Fruit fly (Drosophila melanogaster) whole organism, embryonic: ENCODE results near the gene CG15429.

ENCODE experiments used
- Antp ChIP-seq: fragments of 200-800 bp; sonication (Bioruptor generic); optimal IDR thresholded peaks from 3 replicates; lab custom pipeline; 2016; ENCODE audit warnings: missing biosample characterization, missing genetic modification characterization
- CG10979 ChIP-seq: fragments of 200-800 bp; sonication (Bioruptor generic); optimal IDR thresholded peaks from 2 replicates; lab custom pipeline; 2018; ENCODE audit warnings: missing biosample characterization, mild to moderate bottlenecking, missing genetic modification characterization, moderate library complexity
- CG15479 ChIP-seq: fragments of 200-800 bp; sonication (Bioruptor generic); optimal IDR thresholded peaks from 3 replicates; lab custom pipeline; 2019; ENCODE audit warnings: missing biosample characterization, mild to moderate bottlenecking, missing genetic modification characterization, moderate library complexity
- CG15696 ChIP-seq: fragments of 200-800 bp; sonication (Bioruptor generic); optimal IDR thresholded peaks from 2 replicates; lab custom pipeline; 2019; ENCODE audit warnings: missing biosample characterization, mild to moderate bottlenecking, missing genetic modification characterization, moderate library complexity
- CG1647 ChIP-seq: fragments of 200-800 bp; sonication (Bioruptor generic); optimal IDR thresholded peaks from 3 replicates; lab custom pipeline; 2016; ENCODE audit warnings: missing biosample characterization, missing genetic modification characterization
- CG18599 ChIP-seq: fragments of 200-800 bp; sonication (Bioruptor generic); optimal IDR thresholded peaks from 3 replicates; lab custom pipeline; 2017; ENCODE audit warnings: missing biosample characterization, missing genetic modification characterization, mild to moderate bottlenecking, moderate library complexity, missing genetic modification reagents
- CG34224 ChIP-seq: fragments of 200-800 bp; sonication (Bioruptor generic); IDR thresholded peaks from 3 replicates; pipeline ENCODE4 v1.3.6; 2022; ENCODE audit warnings: missing biosample characterization, missing genetic modification characterization; ENCODE audit not compliant: partially characterized antibody
- CG4282 ChIP-seq: fragments of 200-800 bp; sonication (Bioruptor generic); optimal IDR thresholded peaks from 2 replicates; lab custom pipeline; 2016; ENCODE audit warnings: missing biosample characterization, missing genetic modification characterization
- CG4404 ChIP-seq: fragments of 200-800 bp; sonication (Bioruptor generic); IDR thresholded peaks from 2 replicates; pipeline ENCODE4 v1.3.6; 2022; ENCODE audit warnings: missing biosample characterization, missing genetic modification characterization
- CG4730 ChIP-seq: fragments of 200-800 bp; sonication (Bioruptor generic); IDR thresholded peaks from 2 replicates; pipeline ENCODE4 v1.3.6; 2022; ENCODE audit warnings: missing biosample characterization, missing genetic modification characterization
- CG6765 ChIP-seq: fragments of 200-800 bp; sonication (Bioruptor generic); optimal IDR thresholded peaks from 3 replicates; lab custom pipeline; 2017; ENCODE audit warnings: missing biosample characterization, mild to moderate bottlenecking, missing genetic modification characterization
- CG6813 ChIP-seq: fragments of 200-800 bp; sonication (Bioruptor generic); optimal IDR thresholded peaks from 2 replicates; lab custom pipeline; 2017; ENCODE audit warnings: missing biosample characterization, missing genetic modification characterization, mild to moderate bottlenecking, moderate library complexity, missing genetic modification reagents
- CG7928 ChIP-seq: fragments of 200-800 bp; sonication (Bioruptor generic); optimal IDR thresholded peaks from 2 replicates; lab custom pipeline; 2017; ENCODE audit warnings: missing biosample characterization, mild to moderate bottlenecking, missing genetic modification characterization
- CG8924 ChIP-seq: fragments of 200-800 bp; optimal IDR thresholded peaks from 3 replicates; lab custom pipeline; 2019; ENCODE audit warnings: missing biosample characterization, mild to moderate bottlenecking, missing genetic modification characterization, moderate library complexity
- CrebB ChIP-seq: fragments of 200-800 bp; sonication (Bioruptor generic); optimal IDR thresholded peaks from 3 replicates; lab custom pipeline; 2018; ENCODE audit warnings: missing biosample characterization, mild to moderate bottlenecking, missing genetic modification characterization
- Dll ChIP-seq: fragments of 200-800 bp; sonication (Bioruptor generic); IDR thresholded peaks from 4 replicates; pipeline ENCODE4 v1.3.6; 2022; ENCODE audit warnings: missing biosample characterization, missing genetic modification characterization; ENCODE audit not compliant: partially characterized antibody
- Dp ChIP-seq: fragments of 200-800 bp; sonication (Bioruptor generic); optimal IDR thresholded peaks from 2 replicates; lab custom pipeline; 2018; ENCODE audit warnings: missing biosample characterization, mild to moderate bottlenecking, missing genetic modification characterization, moderate library complexity
- E2f2 ChIP-seq: fragments of 200-800 bp; sonication (Bioruptor generic); IDR thresholded peaks from 2 replicates; pipeline ENCODE4 v1.3.6; 2022; ENCODE audit warnings: missing biosample characterization, missing genetic modification characterization
- ERR ChIP-seq: fragments of 200-800 bp; sonication (Bioruptor generic); optimal IDR thresholded peaks from 2 replicates; lab custom pipeline; 2016; ENCODE audit warnings: missing biosample characterization, missing genetic modification characterization
- Fer2 ChIP-seq: fragments of 200-800 bp; sonication (Bioruptor generic); optimal IDR thresholded peaks from 2 replicates; lab custom pipeline; 2018; ENCODE audit warnings: missing biosample characterization, mild to moderate bottlenecking, missing genetic modification characterization, moderate library complexity
- HLH54F ChIP-seq: fragments of 200-800 bp; sonication (Bioruptor generic); optimal IDR thresholded peaks from 3 replicates; lab custom pipeline; 2016; ENCODE audit warnings: missing biosample characterization, missing genetic modification characterization
- Hr51 ChIP-seq, 2 experiments: fragments of 200-800 bp; sonication (Bioruptor generic); optimal IDR thresholded peaks; 2 replicates in 1 of 2; 3 replicates in 1 of 2; lab custom pipeline; 2016 to 2018; ENCODE audit warnings: missing biosample characterization in 2 of 2, missing genetic modification characterization in 2 of 2, mild to moderate bottlenecking in 1 of 2, moderate library complexity in 1 of 2
- Jarid2 ChIP-seq: fragments of 200-800 bp; sonication (Bioruptor generic); optimal IDR thresholded peaks from 3 replicates; lab custom pipeline; 2017; ENCODE audit warnings: mild to moderate bottlenecking, missing biosample characterization, missing genetic modification reagents, missing genetic modification characterization
- Kr ChIP-seq: fragments of 200-800 bp; sonication (Bioruptor generic); optimal IDR thresholded peaks from 2 replicates; lab custom pipeline; 2017; ENCODE audit warnings: missing biosample characterization, mild to moderate bottlenecking, missing genetic modification characterization
- MBD-R2 ChIP-seq: fragments of 200-800 bp; sonication (Bioruptor generic); IDR thresholded peaks from 2 replicates; pipeline ENCODE4 v1.3.6; 2022; ENCODE audit warnings: missing biosample characterization, missing genetic modification characterization
- Nf-YB ChIP-seq: fragments of 200-800 bp; sonication (Bioruptor generic); optimal IDR thresholded peaks from 3 replicates; lab custom pipeline; 2019; ENCODE audit warnings: missing biosample characterization, mild to moderate bottlenecking, missing genetic modification characterization, moderate library complexity
- al ChIP-seq: fragments of 200-800 bp; sonication (Bioruptor generic); IDR thresholded peaks from 2 replicates; pipeline ENCODE4 v1.3.6; 2022; ENCODE audit warnings: missing biosample characterization, missing genetic modification characterization
- aop ChIP-seq: fragments of 200-800 bp; sonication (Bioruptor generic); IDR thresholded peaks from 2 replicates; pipeline ENCODE4 v1.3.6; 2022; ENCODE audit warnings: missing biosample characterization, missing genetic modification characterization
- chm ChIP-seq: fragments of 200-800 bp; sonication (Bioruptor generic); IDR thresholded peaks from 2 replicates; pipeline ENCODE4 v1.3.6; 2022; ENCODE audit warnings: missing biosample characterization, missing genetic modification characterization
- dimm ChIP-seq: fragments of 200-800 bp; sonication (Bioruptor generic); IDR thresholded peaks from 2 replicates; pipeline ENCODE4 v1.3.6; 2022; ENCODE audit warnings: missing biosample characterization, missing genetic modification characterization
- eve ChIP-seq, 2 experiments: fragments of >200 bp; optimal IDR thresholded peaks; 2 replicates each; lab custom pipeline; 2017; ENCODE audit warnings: missing biosample characterization in 2 of 2, missing genetic modification characterization in 2 of 2
- eyg ChIP-seq: fragments of 200-800 bp; sonication (Bioruptor generic); optimal IDR thresholded peaks from 3 replicates; lab custom pipeline; 2016; ENCODE audit warnings: missing biosample characterization, missing genetic modification characterization
- grn ChIP-seq: fragments of 200-800 bp; sonication (Bioruptor generic); optimal IDR thresholded peaks from 3 replicates; lab custom pipeline; 2017; ENCODE audit warnings: missing biosample characterization, missing genetic modification characterization
- inv ChIP-seq: fragments of 200-800 bp; sonication (Bioruptor generic); IDR thresholded peaks from 2 replicates; pipeline ENCODE4 v1.3.6; 2022; ENCODE audit warnings: missing biosample characterization, missing genetic modification characterization; ENCODE audit not compliant: partially characterized antibody
- kay ChIP-seq: fragments of 200-800 bp; sonication (Bioruptor generic); optimal IDR thresholded peaks from 2 replicates; lab custom pipeline; 2016; ENCODE audit warnings: missing biosample characterization, missing genetic modification characterization
- kni ChIP-seq: fragments of 200-800 bp; sonication (Bioruptor generic); optimal IDR thresholded peaks from 3 replicates; lab custom pipeline; 2017; ENCODE audit warnings: mild to moderate bottlenecking, missing biosample characterization, missing genetic modification reagents, missing genetic modification characterization
- knrl ChIP-seq: fragments of 200-800 bp; sonication (Bioruptor generic); IDR thresholded peaks from 3 replicates; pipeline ENCODE4 v1.3.6; 2022; ENCODE audit warnings: missing biosample characterization, missing genetic modification characterization; ENCODE audit not compliant: partially characterized antibody
- maf-S ChIP-seq: fragments of 200-800 bp; sonication (Bioruptor generic); optimal IDR thresholded peaks from 2 replicates; lab custom pipeline; 2016; ENCODE audit warnings: missing biosample characterization, missing genetic modification characterization
- nerfin-2 ChIP-seq: fragments of 200-800 bp; sonication (Bioruptor generic); IDR thresholded peaks from 2 replicates; pipeline ENCODE4 v1.3.6; 2022; ENCODE audit warnings: missing biosample characterization, missing genetic modification characterization; ENCODE audit not compliant: partially characterized antibody
- nmo ChIP-seq: fragments of 200-800 bp; sonication (Bioruptor generic); optimal IDR thresholded peaks from 2 replicates; lab custom pipeline; 2018; ENCODE audit warnings: missing biosample characterization, mild to moderate bottlenecking, missing genetic modification characterization, moderate library complexity
- onecut ChIP-seq: fragments of 200-800 bp; sonication (Bioruptor generic); IDR thresholded peaks from 2 replicates; pipeline ENCODE4 v1.3.6; 2022; ENCODE audit warnings: missing biosample characterization, missing genetic modification characterization
- pan ChIP-seq, 4 experiments: fragments of >200 bp in 3 of 4; fragments of 200-800 bp in 1 of 4; sonication (Bioruptor generic) in 1 of 4; optimal IDR thresholded peaks in 3 of 4; IDR thresholded peaks in 1 of 4; 2 replicates each; pipeline versions ENCODE4 v1.3.6 to Lab custom; 2017 to 2022; ENCODE audit warnings: missing biosample characterization in 2 of 4, missing genetic modification characterization in 2 of 4, mixed read lengths in 1 of 4
- pzg ChIP-seq: fragments of 200-800 bp; sonication (Bioruptor generic); optimal IDR thresholded peaks from 3 replicates; lab custom pipeline; 2018; ENCODE audit warnings: missing biosample characterization, mild to moderate bottlenecking, missing genetic modification characterization, moderate library complexity
- sens ChIP-seq: fragments of 200-800 bp; sonication (Bioruptor generic); peaks from one replicate; lab custom pipeline; 2016; ENCODE audit warnings: missing biosample characterization, missing genetic modification characterization
- tgo ChIP-seq: fragments of 200-800 bp; sonication (Bioruptor generic); IDR thresholded peaks from 3 replicates; pipeline ENCODE4 v1.3.6; 2022; ENCODE audit warnings: missing biosample characterization, missing genetic modification characterization
- tll ChIP-seq, 2 experiments: fragments of 200-800 bp in 1 of 2; fragments of >200 bp in 1 of 2; sonication (Bioruptor generic) in 1 of 2; optimal IDR thresholded peaks; 2 replicates each; lab custom pipeline; 2017 to 2019; ENCODE audit warnings: missing biosample characterization in 2 of 2, missing genetic modification characterization in 2 of 2, mild to moderate bottlenecking in 1 of 2, moderate library complexity in 1 of 2
- trem ChIP-seq: fragments of 200-800 bp; optimal IDR thresholded peaks from 3 replicates; lab custom pipeline; 2019; ENCODE audit warnings: missing biosample characterization, mild to moderate bottlenecking, missing genetic modification characterization, moderate library complexity
- zen ChIP-seq: fragments of 200-800 bp; sonication (Bioruptor generic); optimal IDR thresholded peaks from 3 replicates; lab custom pipeline; 2018; ENCODE audit warnings: missing biosample characterization, mild to moderate bottlenecking, missing genetic modification characterization, moderate library complexity
- zen2 ChIP-seq: fragments of 200-800 bp; sonication (Bioruptor generic); IDR thresholded peaks from 3 replicates; pipeline ENCODE4 v1.3.6; 2022; ENCODE audit warnings: missing biosample characterization, missing genetic modification characterization; ENCODE audit not compliant: partially characterized antibody

CG15429 gene

DNA sequence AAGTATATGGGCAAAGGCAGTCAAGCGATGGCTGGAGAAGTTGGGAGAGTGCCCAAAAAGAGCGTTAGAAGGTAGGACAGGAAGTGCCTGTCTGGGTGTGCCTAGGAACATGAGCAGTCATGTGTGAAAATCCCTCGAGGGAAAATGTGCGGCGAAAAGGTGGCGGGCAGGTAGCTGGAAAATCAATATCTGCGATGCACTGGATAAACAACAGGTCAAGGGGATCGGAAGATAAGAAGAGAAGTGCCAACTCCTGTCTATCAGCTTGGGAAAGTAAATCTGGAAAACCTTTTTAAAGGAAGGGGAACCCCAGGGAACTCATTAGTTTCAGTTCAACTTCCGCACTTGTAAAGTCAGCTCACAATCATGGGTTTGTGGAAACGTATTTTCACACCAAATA is 25.6 kb downstream of the CG15429 start:
- TF ChIP-seq CG15479 (GFP tag; lab: Kevin White, UChicago) (peak; percentile 46), Fer2 (tag; lab: Kevin White, UChicago) (no peak), CG18599 (GFP tag; lab: Kevin White, UChicago) (no peak), Jarid2 (GFP tag; lab: Kevin White, UChicago) (no peak), al (GFP tag; lab: Robert Waterston, UW) (no peak), sens (peak; percentile 69), eve (GFP tag; optimal IDR thresholded peaks at IDR 0.05; lab: Kevin White, UChicago) (peak in 1 of 2 experiments; percentile 47), HLH54F (GFP tag; lab: Kevin White, UChicago) (no peak), Hr51 (GFP tag; optimal IDR thresholded peaks at IDR 0.05; lab: Kevin White, UChicago) (no peak), maf-S (GFP tag; lab: Kevin White, UChicago) (no peak), tgo (GFP tag; lab: Robert Waterston, UW) (no peak), grn (GFP tag; lab: Kevin White, UChicago) (peak; percentile 9), dimm (no peak), onecut (peak; percentile 39; the same call in 1 of the 2 replicates), CG8924 (tag; lab: Kevin White, UChicago) (no peak), CG1647 (GFP tag; lab: Kevin White, UChicago) (no peak), pan (optimal IDR thresholded peaks at IDR 0.05; lab: Kevin White, UChicago) (no peak), pan (GFP tag; optimal IDR thresholded peaks at IDR 0.05 in 1 of 2, IDR thresholded peaks at IDR 0.05 in 1 of 2) (no peak), CG6813 (GFP tag; lab: Kevin White, UChicago) (no peak), chm (GFP tag; lab: Robert Waterston, UW) (0 out of 2 replicates have a peak, but pooled peaks have one; percentile 9), zen (tag; lab: Kevin White, UChicago) (peak; percentile 68), CG10979 (tag; lab: Kevin White, UChicago) (no peak), CG15696 (peak; percentile 46), tll (GFP tag; optimal IDR thresholded peaks at IDR 0.05; lab: Kevin White, UChicago) (peak in 1 of 2 experiments; percentile 87), eyg (GFP tag; lab: Kevin White, UChicago) (no peak), ERR (GFP tag; lab: Kevin White, UChicago) (no peak), CG6765 (GFP tag; lab: Kevin White, UChicago) (no peak), aop (peak; percentile 21; the same call in 1 of the 2 replicates), kni (GFP tag; lab: Kevin White, UChicago) (peak; percentile 12)

DNA sequence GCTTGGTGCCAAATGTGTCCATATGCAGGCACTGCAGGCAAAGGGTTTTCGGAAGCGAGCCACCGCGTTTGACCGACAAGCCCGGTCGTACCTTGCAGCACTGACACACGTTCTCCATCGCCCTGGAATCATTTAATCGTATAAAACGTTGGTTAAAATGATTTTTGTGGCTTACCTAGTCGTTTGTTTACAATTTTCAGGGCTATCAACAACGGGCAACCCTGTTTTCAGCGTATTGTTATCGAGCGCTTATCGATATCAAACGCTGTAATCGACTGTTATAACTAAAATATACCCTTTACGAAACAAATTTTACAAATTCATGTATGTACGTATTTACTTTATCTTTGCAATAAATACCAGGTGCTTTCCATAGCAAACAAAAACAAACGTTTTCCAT is 29.7 kb downstream of the CG15429 start, which contains the start of gene CG17612:
Gene CG17612 (minus strand): TSS at position 214 of the 400 bp plus-strand sequence.
- TF ChIP-seq CG4730 (GFP tag; lab: Robert Waterston, UW) (no peak), inv (GFP tag; lab: Robert Waterston, UW) (peak; percentile 29; the same call in 1 of the 2 replicates), trem (peak; percentile 38), CG4282 (GFP tag; lab: Kevin White, UChicago) (no peak), E2f2 (GFP tag; lab: Robert Waterston, UW) (peak; percentile 24; the same call in 1 of the 2 replicates), nmo (GFP tag; lab: Kevin White, UChicago) (peak; percentile 7), CG7928 (GFP tag; lab: Kevin White, UChicago) (peak; percentile 91), pzg (peak; percentile 45), nerfin-2 (GFP tag; lab: Robert Waterston, UW) (peak; percentile 65; the same call in 1 of the 2 replicates), kay (GFP tag; lab: Kevin White, UChicago) (no peak), CG4404 (GFP tag; lab: Robert Waterston, UW) (no peak), Dp (peak; percentile 24), Kr (no peak), Dll (GFP tag; lab: Robert Waterston, UW) (peak; percentile 74; the same call in 3 of the 4 replicates), Nf-YB (GFP tag; lab: Kevin White, UChicago) (no peak), CrebB (tag; lab: Kevin White, UChicago) (no peak), CG34224 (GFP tag; lab: Robert Waterston, UW) (peak; percentile 84), Antp (GFP tag; lab: Kevin White, UChicago) (no peak), MBD-R2 (GFP tag; lab: Robert Waterston, UW) (peak; percentile 92), zen2 (GFP tag; lab: Robert Waterston, UW) (peak; percentile 67; the same call in 2 of the 3 replicates), knrl (GFP tag; lab: Robert Waterston, UW) (peak; percentile 50; the same call in 2 of the 3 replicates)
